Worm (Caenorhabditis elegans): ENCODE measurements around the gene col-118.
A peak's percentile ranks its signal among the peaks of the same experiment; 100 is the strongest.

The col-118 gene

ce11 chrIV:8847918-8848317 is at the start of gene col-118:
Gene col-118, plus strand, starts transcription at chrIV:8848218.
- TF ChIP-seq hmg-11 (tag; optimal IDR thresholded peaks at IDR 0.05), result no peak
- no peak for TF ChIP-seq fkh-10 (GFP tag; optimal IDR thresholded peaks at IDR 0.05)
- no peak for TF ChIP-seq nhr-67 (tag; optimal IDR thresholded peaks at IDR 0.05)

DNA sequence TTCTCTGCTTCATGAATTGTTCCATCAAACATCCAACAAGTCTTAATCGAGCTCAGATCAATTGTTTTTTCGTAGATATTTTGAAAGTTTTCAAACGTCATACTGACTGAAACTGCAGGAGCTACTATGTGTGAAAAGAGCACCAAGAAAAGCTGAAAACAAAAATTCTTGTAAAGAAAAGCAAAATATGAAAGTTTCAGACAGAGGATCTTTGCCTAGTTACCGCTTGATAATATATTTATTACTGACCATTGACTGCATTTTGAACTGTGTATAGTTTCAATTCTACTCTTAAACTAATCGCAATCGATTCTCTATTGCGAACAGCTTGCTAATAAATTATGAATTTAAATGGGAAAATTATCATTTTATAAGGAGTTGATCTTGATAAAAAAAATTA is 49.8 kb upstream of the col-118 start, which contains the start of gene clec-182:
clec-182 (minus strand) TSS at position 101 of the 400 bp plus-strand sequence.
- TF ChIP-seq nhr-76 (tag; optimal IDR thresholded peaks at IDR 0.05) (no peak), ztf-11 (tag; optimal IDR thresholded peaks at IDR 0.05) (no peak)

- no peak for TF ChIP-seq ztf-11 (tag; optimal IDR thresholded peaks at IDR 0.05)
- peak; percentile 65 for TF ChIP-seq pqm-1 (tag; optimal IDR thresholded peaks at IDR 0.05)
- peak; percentile 75 for TF ChIP-seq pha-4 (tag; optimal IDR thresholded peaks at IDR 0.05)
These were observed 40.7 kb upstream of the col-118 start for ce11 chrIV:8807327-8807726.

DNA sequence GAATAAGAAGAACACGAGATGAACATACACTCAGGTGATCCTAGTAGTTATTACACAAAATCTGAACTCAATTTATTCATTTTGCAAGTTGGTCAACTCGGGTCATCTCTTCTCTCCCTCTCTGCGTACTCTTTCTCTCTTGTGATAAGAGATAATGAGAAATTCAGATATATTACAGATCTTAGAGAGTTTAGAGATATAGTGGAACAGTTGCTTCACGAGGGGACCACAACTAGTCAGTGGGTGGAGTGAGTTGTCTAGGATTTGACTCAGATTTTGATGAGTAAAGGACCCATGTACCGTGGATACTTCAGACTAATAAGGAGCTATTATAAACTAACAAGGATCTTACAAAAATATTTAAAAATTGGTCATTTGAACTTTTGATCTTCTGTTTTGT is 34.4 kb upstream of the col-118 start, which contains the start of gene exc-5:
exc-5 (minus strand) TSS at position 57 of the 400 bp plus-strand sequence.
- TF ChIP-seq eor-1 (tag; optimal IDR thresholded peaks at IDR 0.05), result no peak
- no peak for TF ChIP-seq nhr-25 (tag; optimal IDR thresholded peaks at IDR 0.05)
- TF ChIP-seq mml-1 (tag; optimal IDR thresholded peaks at IDR 0.05), result no peak

DNA sequence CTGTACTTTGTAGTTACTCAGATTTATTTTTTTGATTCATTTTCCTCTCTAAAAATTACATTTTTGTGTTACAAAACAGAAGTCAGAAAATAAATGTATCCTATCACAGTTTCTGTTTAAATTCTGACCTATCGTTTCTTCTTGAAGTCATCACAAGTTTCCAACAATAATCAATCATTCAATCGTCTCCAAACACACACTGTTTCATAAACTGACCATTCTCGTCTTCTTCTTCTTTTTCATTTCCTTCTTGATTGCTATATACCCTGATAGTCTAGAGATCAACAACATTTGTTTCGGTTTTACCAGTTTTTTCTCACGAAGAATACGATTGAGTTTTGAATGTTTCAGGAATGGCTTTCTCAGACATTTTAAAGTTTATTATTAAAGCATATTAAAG is 32.9 kb upstream of the col-118 start:
- TF ChIP-seq nhr-43 (tag; optimal IDR thresholded peaks at IDR 0.05; ENCODE audit: poor library complexity, severe bottlenecking), result peak; percentile 2
- peak; percentile 66 for TF ChIP-seq nhr-23 (tag; optimal IDR thresholded peaks at IDR 0.05)
- TF ChIP-seq elt-3 (tag; optimal IDR thresholded peaks at IDR 0.05), result peak in 1 of 3 experiments; percentile 48
- no peak for TF ChIP-seq egl-5 (tag; optimal IDR thresholded peaks at IDR 0.05)

DNA sequence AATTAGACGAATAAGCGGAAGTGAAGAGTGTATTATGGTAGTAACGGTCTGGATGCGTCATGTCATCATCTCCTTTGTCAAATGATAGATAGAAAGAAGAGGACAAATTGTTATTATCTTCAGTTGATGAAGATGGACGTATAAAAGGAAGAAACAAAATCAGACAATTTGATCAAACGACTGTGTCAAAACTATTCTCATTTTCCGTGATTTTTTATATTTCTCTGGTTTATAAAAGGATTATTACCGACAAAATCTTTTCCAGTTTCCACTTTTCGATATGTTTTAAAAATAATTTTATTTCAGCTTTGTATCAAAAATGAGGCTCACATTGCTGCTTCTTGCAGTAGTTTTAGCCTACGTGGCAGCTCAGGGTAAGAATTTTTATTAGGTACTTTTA is 32.0 kb upstream of the col-118 start, which contains the start of gene grsp-2:
grsp-2 (plus strand) TSS at position 301 of the 400 bp plus-strand sequence.
- TF ChIP-seq fkh-2 (tag; optimal IDR thresholded peaks at IDR 0.05) (no peak), lsy-12 (tag; optimal IDR thresholded peaks at IDR 0.05) (no peak), elt-2 (tag; optimal IDR thresholded peaks at IDR 0.05) (no peak), tbx-2 (tag; optimal IDR thresholded peaks at IDR 0.05) (no peak), ZK546.5 (tag; optimal IDR thresholded peaks at IDR 0.05) (no peak), hmg-11 (tag; optimal IDR thresholded peaks at IDR 0.05) (no peak), nfya-1 (tag; optimal IDR thresholded peaks at IDR 0.05; ENCODE audit: insufficient read depth) (no peak), lin-15B (tag; optimal IDR thresholded peaks at IDR 0.05) (no peak), snpc-4 (tag; optimal IDR thresholded peaks at IDR 0.05) (no peak)

- TF ChIP-seq nfya-1 (tag; optimal IDR thresholded peaks at IDR 0.05; ENCODE audit: insufficient read depth) (no peak), pqm-1 (tag; optimal IDR thresholded peaks at IDR 0.05) (no peak), mdl-1 (tag; optimal IDR thresholded peaks at IDR 0.05) (no peak), hmg-11 (tag; optimal IDR thresholded peaks at IDR 0.05) (no peak), lsy-12 (tag; optimal IDR thresholded peaks at IDR 0.05) (no peak), ceh-28 (tag; optimal IDR thresholded peaks at IDR 0.05) (no peak), nhr-23 (tag; optimal IDR thresholded peaks at IDR 0.05) (no peak), fkh-2 (tag; optimal IDR thresholded peaks at IDR 0.05) (no peak), R02D3.7 (tag; optimal IDR thresholded peaks at IDR 0.05) (no peak), ztf-11 (tag; optimal IDR thresholded peaks at IDR 0.05) (no peak), ceh-16 (tag; optimal IDR thresholded peaks at IDR 0.05) (no peak), egl-27 (tag; optimal IDR thresholded peaks at IDR 0.05) (no peak), pha-4 (tag; optimal IDR thresholded peaks at IDR 0.05) (no peak), skn-1 (tag; optimal IDR thresholded peaks at IDR 0.05) (no peak), nhr-12 (tag; optimal IDR thresholded peaks at IDR 0.05) (no peak), sea-2 (GFP tag; optimal IDR thresholded peaks at IDR 0.05) (no peak), aly-2 (tag; optimal IDR thresholded peaks at IDR 0.05) (no peak), nhr-11 (tag; optimal IDR thresholded peaks at IDR 0.05) (no peak)
These were observed 31.4 kb upstream of the col-118 start for ce11 chrIV:8816617-8817016.

Data from whole organism, L3 larva.